Fruit fly (Drosophila melanogaster) whole organism, prepupa: Measurements from ENCODE around the gene Trmt61.
A peak's percentile ranks its signal among the peaks of the same experiment; 100 is the strongest.

Source experiments
- CG10631 ChIP-seq: fragments of 200-800 bp; sonication (Bioruptor generic); optimal IDR thresholded peaks from 2 replicates; lab custom pipeline; 2016; ENCODE audit warnings: missing biosample characterization, missing genetic modification characterization
- CG10669 ChIP-seq: fragments of 200-800 bp; sonication (Bioruptor generic); optimal IDR thresholded peaks from 3 replicates; lab custom pipeline; 2018; ENCODE audit warnings: missing biosample characterization, mild to moderate bottlenecking, missing genetic modification characterization, moderate library complexity
- CG15336 ChIP-seq: fragments of 200-800 bp; sonication (Bioruptor generic); IDR thresholded peaks from 2 replicates; pipeline ENCODE4 v1.3.6; 2022; ENCODE audit warnings: missing biosample characterization, missing genetic modification characterization
- CG31627 ChIP-seq: fragments of 200-800 bp; sonication (Bioruptor generic); optimal IDR thresholded peaks from 3 replicates; lab custom pipeline; 2016; ENCODE audit warnings: missing biosample characterization, missing genetic modification characterization
- CG3919 ChIP-seq: fragments of 200-800 bp; sonication (Bioruptor generic); optimal IDR thresholded peaks from 3 replicates; lab custom pipeline; 2016; ENCODE audit warnings: missing biosample characterization, missing genetic modification characterization
- CG4318 ChIP-seq: fragments of 200-800 bp; sonication (Bioruptor generic); optimal IDR thresholded peaks from 3 replicates; lab custom pipeline; 2017; ENCODE audit warnings: missing biosample characterization, mild to moderate bottlenecking, missing genetic modification characterization
- CG6163 ChIP-seq: fragments of 200-800 bp; sonication (Bioruptor generic); IDR thresholded peaks from 3 replicates; pipeline ENCODE4 v1.3.6; 2022; ENCODE audit warnings: missing biosample characterization, missing genetic modification characterization
- CG6276 ChIP-seq: fragments of 200-800 bp; sonication (Bioruptor generic); optimal IDR thresholded peaks from 2 replicates; lab custom pipeline; 2017; ENCODE audit warnings: missing biosample characterization, mild to moderate bottlenecking, missing genetic modification characterization
- CG6792 ChIP-seq: fragments of 200-800 bp; sonication (Bioruptor generic); optimal IDR thresholded peaks from 3 replicates; lab custom pipeline; 2016; ENCODE audit warnings: missing biosample characterization, missing genetic modification characterization
- CG6808 ChIP-seq: fragments of 200-800 bp; sonication (Bioruptor generic); optimal IDR thresholded peaks from 3 replicates; lab custom pipeline; 2017; ENCODE audit warnings: missing biosample characterization, missing genetic modification characterization, mild to moderate bottlenecking, moderate library complexity, missing genetic modification reagents
- CG6854 ChIP-seq: fragments of 200-800 bp; sonication (Bioruptor generic); optimal IDR thresholded peaks from 2 replicates; lab custom pipeline; 2017; ENCODE audit warnings: missing biosample characterization, mild to moderate bottlenecking, missing genetic modification characterization
- CG7368 ChIP-seq: fragments of 200-800 bp; sonication (Bioruptor generic); optimal IDR thresholded peaks from 3 replicates; lab custom pipeline; 2016; ENCODE audit warnings: missing biosample characterization, missing genetic modification characterization
- CG8119 ChIP-seq: fragments of 200-800 bp; sonication (Bioruptor generic); IDR thresholded peaks from 3 replicates; pipeline ENCODE4 v1.3.6; 2022; ENCODE audit warnings: missing biosample characterization, missing genetic modification characterization
- CG8319 ChIP-seq: fragments of 200-800 bp; sonication (Bioruptor generic); optimal IDR thresholded peaks from 3 replicates; lab custom pipeline; 2016; ENCODE audit warnings: missing biosample characterization, missing genetic modification characterization
- CG8632 ChIP-seq: fragments of 200-800 bp; sonication (Bioruptor generic); optimal IDR thresholded peaks from 3 replicates; lab custom pipeline; 2016; ENCODE audit warnings: missing biosample characterization, missing genetic modification characterization
- CG9139 ChIP-seq: fragments of 200-800 bp; sonication (Bioruptor generic); optimal IDR thresholded peaks from 3 replicates; lab custom pipeline; 2017; ENCODE audit warnings: missing biosample characterization, mild to moderate bottlenecking, missing genetic modification characterization
- Eip75B ChIP-seq: fragments of 200-800 bp; sonication (Bioruptor generic); optimal IDR thresholded peaks from 3 replicates; lab custom pipeline; 2016; ENCODE audit warnings: missing biosample characterization, missing genetic modification characterization
- Eip78C ChIP-seq: fragments of 200-800 bp; sonication (Bioruptor generic); peaks from one replicate; lab custom pipeline; 2016; ENCODE audit warnings: missing biosample characterization, missing genetic modification characterization
- Eip93F ChIP-seq: fragments of 200-800 bp; sonication (Bioruptor generic); optimal IDR thresholded peaks from 2 replicates; lab custom pipeline; 2016; ENCODE audit warnings: missing biosample characterization, mild to moderate bottlenecking, missing genetic modification characterization
- Ets96B ChIP-seq: fragments of 200-800 bp; optimal IDR thresholded peaks from 2 replicates; lab custom pipeline; 2019; ENCODE audit warnings: missing biosample characterization, mild to moderate bottlenecking, missing genetic modification characterization, moderate library complexity
- Gug ChIP-seq: fragments of 200-800 bp; sonication (Bioruptor generic); IDR thresholded peaks from 2 replicates; pipeline ENCODE4 v1.3.6; 2022; ENCODE audit warnings: missing biosample characterization, missing genetic modification characterization
- Hr38 ChIP-seq: sonication (Bioruptor generic); optimal IDR thresholded peaks from 2 replicates; lab custom pipeline; 2016; ENCODE audit warnings: missing biosample characterization, missing genetic modification characterization
- Hr39 ChIP-seq: fragments of 200-800 bp; sonication (Bioruptor generic); optimal IDR thresholded peaks from 2 replicates; lab custom pipeline; 2016; ENCODE audit warnings: missing biosample characterization, missing genetic modification characterization
- Lpt ChIP-seq: fragments of 200-800 bp; sonication (Bioruptor generic); optimal IDR thresholded peaks from 3 replicates; lab custom pipeline; 2016; ENCODE audit warnings: missing biosample characterization, missing genetic modification characterization
- Met ChIP-seq: fragments of 200-800 bp; sonication (Bioruptor generic); optimal IDR thresholded peaks from 3 replicates; lab custom pipeline; 2016; ENCODE audit warnings: missing biosample characterization, missing genetic modification characterization
- Smox ChIP-seq: fragments of 200-800 bp; sonication (Bioruptor generic); optimal IDR thresholded peaks from 3 replicates; lab custom pipeline; 2016; ENCODE audit warnings: missing biosample characterization, missing genetic modification characterization
- Sox102F ChIP-seq: fragments of 200-800 bp; sonication (Bioruptor generic); optimal IDR thresholded peaks from 2 replicates; lab custom pipeline; 2016; ENCODE audit warnings: missing biosample characterization, mild to moderate bottlenecking, missing genetic modification characterization
- Sox14 ChIP-seq: fragments of 200-800 bp; sonication (Bioruptor generic); optimal IDR thresholded peaks from 3 replicates; lab custom pipeline; 2016; ENCODE audit warnings: missing biosample characterization, missing genetic modification characterization
- achi ChIP-seq: fragments of 200-800 bp; sonication (Bioruptor generic); optimal IDR thresholded peaks from 3 replicates; lab custom pipeline; 2016; ENCODE audit warnings: missing biosample characterization, missing genetic modification characterization
- cyc ChIP-seq: fragments of 200-800 bp; sonication (Bioruptor generic); optimal IDR thresholded peaks from 3 replicates; lab custom pipeline; 2016; ENCODE audit warnings: missing biosample characterization, missing genetic modification characterization
- dsx ChIP-seq: fragments of 200-800 bp; optimal IDR thresholded peaks from 3 replicates; lab custom pipeline; 2019; ENCODE audit warnings: missing biosample characterization, mild to moderate bottlenecking, missing genetic modification characterization, moderate library complexity; ENCODE audit not compliant: poor library complexity, severe bottlenecking
- esn ChIP-seq: fragments of 200-800 bp; sonication (Bioruptor generic); optimal IDR thresholded peaks from 2 replicates; lab custom pipeline; 2016; ENCODE audit warnings: missing biosample characterization, mild to moderate bottlenecking, missing genetic modification characterization, moderate library complexity
- fd59A ChIP-seq: fragments of 200-800 bp; sonication (Bioruptor generic); optimal IDR thresholded peaks from 2 replicates; lab custom pipeline; 2017; ENCODE audit warnings: missing biosample characterization, mild to moderate bottlenecking, missing genetic modification characterization, missing genetic modification reagents
- fkh ChIP-seq: fragments of 200-800 bp; sonication (Bioruptor generic); optimal IDR thresholded peaks from 3 replicates; lab custom pipeline; 2017; ENCODE audit warnings: missing biosample characterization, mild to moderate bottlenecking, missing genetic modification characterization, moderate library complexity
- lz ChIP-seq: fragments of 200-800 bp; sonication (Bioruptor generic); optimal IDR thresholded peaks from 3 replicates; lab custom pipeline; 2016; ENCODE audit warnings: missing biosample characterization, missing genetic modification characterization
- pdm3 ChIP-seq: fragments of 200-800 bp; sonication (Bioruptor generic); optimal IDR thresholded peaks from 3 replicates; lab custom pipeline; 2016; ENCODE audit warnings: missing biosample characterization, missing genetic modification characterization
- spab ChIP-seq: fragments of 200-800 bp; sonication (Bioruptor generic); optimal IDR thresholded peaks from 2 replicates; lab custom pipeline; 2017; ENCODE audit warnings: missing biosample characterization, mild to moderate bottlenecking, missing genetic modification characterization, missing genetic modification reagents
- ss ChIP-seq, 2 experiments: fragments of 200-800 bp; sonication (Bioruptor generic); optimal IDR thresholded peaks; 2 replicates in 1 of 2; 3 replicates in 1 of 2; lab custom pipeline; 2017 to 2018; ENCODE audit warnings: mild to moderate bottlenecking in 2 of 2, missing biosample characterization in 2 of 2, missing genetic modification characterization in 2 of 2, moderate library complexity in 1 of 2
- svp ChIP-seq: fragments of 200-800 bp; sonication (Bioruptor generic); peaks from one replicate; lab custom pipeline; 2016; ENCODE audit warnings: missing biosample characterization, missing genetic modification characterization
- topi ChIP-seq: fragments of 200-800 bp; sonication (Bioruptor generic); optimal IDR thresholded peaks from 3 replicates; lab custom pipeline; 2016; ENCODE audit warnings: missing biosample characterization, missing genetic modification characterization

Gene Trmt61

dm6 chr3R:26034643-26035368 is 24.5 kb upstream of the Trmt61 start:
- TF ChIP-seq ss (GFP tag; optimal IDR thresholded peaks at IDR 0.05; lab: Kevin White, UChicago) (peak; percentile 41 to 77), CG6854 (GFP tag; lab: Kevin White, UChicago) (peak; percentile 53), Lpt (GFP tag; lab: Kevin White, UChicago) (no peak), Ets96B (tag; lab: Kevin White, UChicago) (peak; percentile 5), fkh (GFP tag; lab: Kevin White, UChicago) (peak; percentile 33), svp (GFP tag; lab: Kevin White, UChicago) (peak; percentile 43), Smox (GFP tag; lab: Kevin White, UChicago) (no peak), dsx (GFP tag; lab: Kevin White, UChicago) (peak; percentile 11), Eip78C (GFP tag; lab: Kevin White, UChicago) (peak; percentile 60), CG6808 (peak; percentile 40), CG8119 (GFP tag; lab: Robert Waterston, UW) (0 out of 3 replicates have a peak, but pooled peaks have one; percentile 19), spab (GFP tag; lab: Kevin White, UChicago) (no peak), achi (GFP tag; lab: Kevin White, UChicago) (no peak)

dm6 chr3R:26035369-26035656 is 24.0 kb upstream of the Trmt61 start:
- TF ChIP-seq Smox (GFP tag; lab: Kevin White, UChicago) (no peak), svp (GFP tag; lab: Kevin White, UChicago) (no peak), dsx (GFP tag; lab: Kevin White, UChicago) (no peak), fd59A (no peak), CG4318 (GFP tag; lab: Kevin White, UChicago) (no peak), Eip93F (no peak), esn (GFP tag; lab: Kevin White, UChicago) (no peak), Lpt (GFP tag; lab: Kevin White, UChicago) (no peak), Eip75B (GFP tag; lab: Kevin White, UChicago) (no peak), CG6792 (GFP tag; lab: Kevin White, UChicago) (no peak), achi (GFP tag; lab: Kevin White, UChicago) (no peak), Met (no peak), cyc (no peak), Ets96B (tag; lab: Kevin White, UChicago) (no peak), fkh (GFP tag; lab: Kevin White, UChicago) (no peak), topi (GFP tag; lab: Kevin White, UChicago) (no peak)

dm6 chr3R:26036153-26037144 is 22.8 kb upstream of the Trmt61 start:
- TF ChIP-seq CG8119 (GFP tag; lab: Robert Waterston, UW) = peak; percentile 90
- TF ChIP-seq CG10631 (GFP tag; lab: Kevin White, UChicago) = peak; percentile 86
- TF ChIP-seq CG31627 (GFP tag; lab: Kevin White, UChicago) = peak; percentile 80
- peak; percentile 91 for TF ChIP-seq lz (GFP tag; lab: Kevin White, UChicago)
- TF ChIP-seq cyc = peak; percentile 82
- TF ChIP-seq Ets96B (tag; lab: Kevin White, UChicago) = peak; percentile 93
- TF ChIP-seq achi (GFP tag; lab: Kevin White, UChicago) = peak; percentile 91
- TF ChIP-seq CG6163 (GFP tag; lab: Robert Waterston, UW) = peak; percentile 73
- TF ChIP-seq Eip93F = peak; percentile 53
- TF ChIP-seq CG4318 (GFP tag; lab: Kevin White, UChicago) = peak; percentile 72
- TF ChIP-seq Hr39 (GFP tag; lab: Kevin White, UChicago) = peak; percentile 85
- TF ChIP-seq CG15336 (GFP tag; lab: Robert Waterston, UW) = peak; percentile 85
- TF ChIP-seq CG3919 = peak; percentile 83
- TF ChIP-seq Hr38 (GFP tag; lab: Kevin White, UChicago) = no peak
- peak; percentile 65 for TF ChIP-seq CG8319 (GFP tag; lab: Kevin White, UChicago)
- peak; percentile 87 for TF ChIP-seq CG8632 (GFP tag; lab: Kevin White, UChicago)
- TF ChIP-seq svp (GFP tag; lab: Kevin White, UChicago) = peak; percentile 96
- peak; percentile 93 for TF ChIP-seq topi (GFP tag; lab: Kevin White, UChicago)
- peak; percentile 90 for TF ChIP-seq CG6792 (GFP tag; lab: Kevin White, UChicago)
- peak; percentile 59 for TF ChIP-seq fkh (GFP tag; lab: Kevin White, UChicago)
- TF ChIP-seq Smox (GFP tag; lab: Kevin White, UChicago) = peak; percentile 89
- TF ChIP-seq CG10669 (GFP tag; lab: Kevin White, UChicago) = peak; percentile 92
- TF ChIP-seq Sox14 (GFP tag; lab: Kevin White, UChicago) = peak; percentile 90
- TF ChIP-seq CG6854 (GFP tag; lab: Kevin White, UChicago) = peak; percentile 90
- peak; percentile 88 for TF ChIP-seq pdm3 (GFP tag; lab: Kevin White, UChicago)
- TF ChIP-seq Sox102F = peak; percentile 90
- peak; percentile 87 for TF ChIP-seq CG6276
- peak; percentile 91 for TF ChIP-seq fd59A
- peak; percentile 86 for TF ChIP-seq CG9139
- peak; percentile 76 for TF ChIP-seq CG7368 (GFP tag; lab: Kevin White, UChicago)
- TF ChIP-seq Gug (GFP tag; lab: Robert Waterston, UW) = peak; percentile 49
